Fruit fly (Drosophila melanogaster) whole organism, wandering third instar larva: ENCODE data around the gene CG6652.

Experiments used
- dsf ChIP-seq: sonication (Bioruptor generic); optimal IDR thresholded peaks from 2 replicates; lab custom pipeline; 2016; ENCODE audit warnings: missing biosample characterization, missing genetic modification characterization, borderline replicate concordance
- fru ChIP-seq: fragments of 200-800 bp; sonication (Bioruptor generic); optimal IDR thresholded peaks from 3 replicates; lab custom pipeline; 2016; ENCODE audit warnings: missing biosample characterization, mild to moderate bottlenecking, missing genetic modification characterization
- pan ChIP-seq: fragments of >200 bp; optimal IDR thresholded peaks from 2 replicates; lab custom pipeline; 2017
- psq ChIP-seq: fragments of 200-800 bp; sonication (Bioruptor generic); optimal IDR thresholded peaks from 3 replicates; lab custom pipeline; 2017; ENCODE audit warnings: missing biosample characterization, mild to moderate bottlenecking, missing genetic modification characterization, moderate library complexity

dm6 chr3L:17004765-17005414 lies 17.8 kb downstream of the CG6652 start:
- no peak for TF ChIP-seq psq (GFP tag; lab: Kevin White, UChicago)
- TF ChIP-seq pan (lab: Kevin White, UChicago) = no peak
- no peak for TF ChIP-seq fru
- no peak for TF ChIP-seq dsf (GFP tag; lab: Kevin White, UChicago)
